Fruit fly (Drosophila melanogaster) Kc167 (cell line): Measurements from ENCODE around the gene CG11562.

Experiments
- Myc ChIP-seq: fragments of >200 bp; optimal IDR thresholded peaks from 2 replicates; lab custom pipeline; 2017; ENCODE audit warnings: missing external identifiers
- Sin3A ChIP-seq: fragments of >200 bp; optimal IDR thresholded peaks from 2 replicates; lab custom pipeline; 2018; ENCODE audit warnings: missing external identifiers
- h ChIP-seq: fragments of >200 bp; optimal IDR thresholded peaks from 3 replicates; lab custom pipeline; 2018; ENCODE audit warnings: missing external identifiers
- insv ChIP-seq: fragments of >200 bp; optimal IDR thresholded peaks from 3 replicates; lab custom pipeline; 2018; ENCODE audit warnings: missing external identifiers
- psq ChIP-seq: fragments of >200 bp; optimal IDR thresholded peaks from 2 replicates; lab custom pipeline; 2017; ENCODE audit warnings: missing external identifiers
- ttk ChIP-seq: sonication (Bioruptor generic); optimal IDR thresholded peaks from 2 replicates; lab custom pipeline; 2017; ENCODE audit warnings: missing external identifiers

- TF ChIP-seq h (no peak), Myc (lab: Kevin White, UChicago) (no peak), insv (lab: Kevin White, UChicago) (no peak), ttk (lab: Kevin White, UChicago) (no peak), Sin3A (lab: Kevin White, UChicago) (no peak), psq (no peak)
These were observed 2.5 kb downstream of the CG11562 start, which contains the start of the genes U2af38 and Stip1 for dm6 chr2L:294452-295362.
